Worm (Caenorhabditis elegans) whole organism, L4 larva: Measurements from ENCODE around the gene srx-29.
A peak's percentile ranks its signal among the peaks of the same experiment; 100 is the strongest.

ENCODE experiments used
- D1046.2 ChIP-seq: fragments of 200-800 bp; sonication (Bioruptor generic); IDR thresholded peaks from 2 replicates; pipeline ENCODE4 v1.3.6; 2022; ENCODE audit warnings: missing genetic modification characterization, missing compliant biosample characterization
- F10B5.3 ChIP-seq: sonication (generic microtip); optimal IDR thresholded peaks from 2 replicates; lab custom pipeline; 2016; ENCODE audit warnings: mild to moderate bottlenecking, missing genetic modification characterization, missing compliant biosample characterization
- F37D6.2 ChIP-seq: sonication (generic microtip); optimal IDR thresholded peaks from 2 replicates; lab custom pipeline; 2016; ENCODE audit warnings: mild to moderate bottlenecking, missing genetic modification characterization, missing compliant biosample characterization
- F44E2.7 ChIP-seq: fragments of 200-800 bp; sonication (Bioruptor generic); IDR thresholded peaks from 2 replicates; pipeline ENCODE4 v2.1.2; 2022; ENCODE audit warnings: missing genetic modification characterization, missing compliant biosample characterization
- R02D3.7 ChIP-seq: fragments of 150-350 bp; sonication (generic microtip); optimal IDR thresholded peaks from 3 replicates; lab custom pipeline; 2014; ENCODE audit warnings: missing biosample characterization, missing genetic modification characterization
- T20F7.1 ChIP-seq: fragments of 200-800 bp; sonication (Bioruptor generic); optimal IDR thresholded peaks from 2 replicates; lab custom pipeline; 2018; ENCODE audit warnings: mild to moderate bottlenecking, missing genetic modification characterization, missing compliant biosample characterization
- Y105C5A.15 ChIP-seq: fragments of 200-800 bp; sonication (Bioruptor generic); IDR thresholded peaks from 2 replicates; pipeline ENCODE4 v1.3.6; 2022; ENCODE audit warnings: missing genetic modification characterization, missing compliant biosample characterization
- Y75B8A.6 ChIP-seq: fragments of 200-800 bp; sonication (Bioruptor generic); IDR thresholded peaks from 2 replicates; pipeline ENCODE4 v1.3.6; 2022; ENCODE audit warnings: missing genetic modification reagents, missing genetic modification characterization, missing compliant biosample characterization
- ZK337.2 ChIP-seq: fragments of 200-800 bp; sonication (Bioruptor generic); IDR thresholded peaks from 2 replicates; pipeline ENCODE4 v1.3.6; 2022; ENCODE audit warnings: missing genetic modification reagents, missing genetic modification characterization, missing compliant biosample characterization
- ama-1 ChIP-seq: fragments of 150-350 bp; optimal IDR thresholded peaks from 2 replicates; lab custom pipeline; 2014; ENCODE audit warnings: inconsistent platforms, mixed read lengths
- arid-1 ChIP-seq: fragments of 200-800 bp; sonication (Bioruptor generic); conservative IDR thresholded peaks from 2 replicates; pipeline ENCODE4 v1.3.6; 2022; ENCODE audit warnings: missing genetic modification reagents, missing genetic modification characterization, missing compliant biosample characterization
- ceh-20 ChIP-seq: fragments of 200-800 bp; sonication (Bioruptor generic); IDR thresholded peaks from 2 replicates; pipeline ENCODE4 v1.3.6; 2022; ENCODE audit warnings: missing genetic modification reagents, missing genetic modification characterization, missing compliant biosample characterization
- ceh-32 ChIP-seq: sonication (generic microtip); optimal IDR thresholded peaks from 2 replicates; lab custom pipeline; 2016; ENCODE audit warnings: mild to moderate bottlenecking, missing genetic modification characterization, missing compliant biosample characterization; ENCODE audit not compliant: poor library complexity
- ceh-44 ChIP-seq: fragments of 200-800 bp; sonication (Bioruptor generic); IDR thresholded peaks from 2 replicates; pipeline ENCODE4 v1.3.6; 2022; ENCODE audit warnings: missing genetic modification reagents, missing genetic modification characterization, missing compliant biosample characterization
- ces-1 ChIP-seq: fragments of 150-350 bp; sonication (generic microtip); optimal IDR thresholded peaks from 4 replicates; lab custom pipeline; 2014; ENCODE audit warnings: missing biosample characterization, missing genetic modification reagents, missing genetic modification characterization
- daf-16 ChIP-seq, 3 experiments: sonication (generic microtip); optimal IDR thresholded peaks; 2 replicates each; lab custom pipeline; 2016 to 2017; ENCODE audit warnings: missing genetic modification characterization in 3 of 3, missing genetic modification reagents in 3 of 3, mild to moderate bottlenecking in 2 of 3, missing compliant biosample characterization in 2 of 3, missing biosample characterization in 1 of 3, moderate library complexity in 1 of 3
- daf-19 ChIP-seq: fragments of 200-800 bp; sonication (Bioruptor generic); conservative IDR thresholded peaks from 2 replicates; pipeline ENCODE4 v1.3.6; 2022; ENCODE audit warnings: missing genetic modification characterization, missing compliant biosample characterization
- daf-8 ChIP-seq: fragments of 200-800 bp; sonication (Bioruptor generic); IDR thresholded peaks from 2 replicates; pipeline ENCODE4 v1.3.6; 2022; ENCODE audit warnings: missing genetic modification characterization, missing compliant biosample characterization
- dmd-9 ChIP-seq: fragments of 200-800 bp; sonication (Bioruptor generic); IDR thresholded peaks from 2 replicates; pipeline ENCODE4 v1.3.6; 2022; ENCODE audit warnings: missing genetic modification reagents, missing genetic modification characterization, missing compliant biosample characterization
- duxl-1 ChIP-seq: sonication (generic microtip); optimal IDR thresholded peaks from 2 replicates; lab custom pipeline; 2016; ENCODE audit warnings: mild to moderate bottlenecking, missing genetic modification characterization, moderate library complexity, missing compliant biosample characterization; ENCODE audit not compliant: poor library complexity
- egl-43 ChIP-seq: fragments of 200-800 bp; sonication (Bioruptor generic); IDR thresholded peaks from 2 replicates; pipeline ENCODE4 v1.3.6; 2022; ENCODE audit warnings: missing genetic modification reagents, missing genetic modification characterization, missing compliant biosample characterization
- fos-1 ChIP-seq: fragments of 150-350 bp; optimal IDR thresholded peaks from 2 replicates; lab custom pipeline; 2014; ENCODE audit warnings: missing biosample characterization, missing genetic modification characterization
- hif-1 ChIP-seq, 2 experiments: sonication (generic microtip); optimal IDR thresholded peaks; 2 replicates each; lab custom pipeline; 2016 to 2017; ENCODE audit warnings: missing compliant biosample characterization in 2 of 2, missing genetic modification characterization in 2 of 2, missing genetic modification reagents in 2 of 2, missing genotype in 2 of 2, mild to moderate bottlenecking in 1 of 2
- hlh-30 ChIP-seq: sonication (generic microtip); optimal IDR thresholded peaks from 2 replicates; lab custom pipeline; 2017; ENCODE audit warnings: antibody characterized with exemption, mild to moderate bottlenecking, missing genetic modification characterization, missing compliant biosample characterization; ENCODE audit not compliant: insufficient read depth
- lim-7 ChIP-seq: fragments of 200-800 bp; sonication (Bioruptor generic); IDR thresholded peaks from 2 replicates; pipeline ENCODE4 v1.3.6; 2022; ENCODE audit warnings: missing genetic modification characterization, missing compliant biosample characterization
- lin-13 ChIP-seq: fragments of 150-350 bp; optimal IDR thresholded peaks from 2 replicates; lab custom pipeline; 2014; ENCODE audit warnings: missing biosample characterization, missing genetic modification reagents, missing genetic modification characterization
- lin-15B ChIP-seq: fragments of 150-350 bp; sonication (generic microtip); optimal IDR thresholded peaks from 3 replicates; lab custom pipeline; 2014; ENCODE audit warnings: missing biosample characterization, missing genetic modification characterization
- lin-29 ChIP-seq: fragments of 200-800 bp; sonication (Bioruptor generic); IDR thresholded peaks from 2 replicates; pipeline ENCODE4 v1.3.6; 2022; ENCODE audit warnings: missing genetic modification reagents, missing genetic modification characterization, missing compliant biosample characterization
- lin-38 ChIP-seq: fragments of 200-800 bp; sonication (Bioruptor generic); IDR thresholded peaks from 2 replicates; pipeline ENCODE4 v1.3.6; 2022; ENCODE audit warnings: missing genetic modification reagents, missing genetic modification characterization, missing compliant biosample characterization
- lin-39 ChIP-seq: fragments of 150-350 bp; optimal IDR thresholded peaks from 2 replicates; lab custom pipeline; 2014; ENCODE audit warnings: missing biosample characterization, missing genetic modification reagents, missing genetic modification characterization
- lsy-2 ChIP-seq, 2 experiments: fragments of 150-350 bp in 1 of 2; sonication (generic microtip) in 1 of 2; optimal IDR thresholded peaks; 2 replicates each; lab custom pipeline; 2014 to 2017; ENCODE audit warnings: missing biosample characterization in 2 of 2, missing genetic modification characterization in 2 of 2
- mdl-1 ChIP-seq, 2 experiments: fragments of 150-350 bp in 1 of 2; sonication (generic microtip) in 1 of 2; optimal IDR thresholded peaks; 2 replicates each; lab custom pipeline; 2014 to 2017; ENCODE audit warnings: missing biosample characterization in 2 of 2, missing genetic modification characterization in 2 of 2
- mdt-29 ChIP-seq: fragments of 200-800 bp; sonication (Bioruptor generic); IDR thresholded peaks from 2 replicates; pipeline ENCODE4 v1.3.6; 2022; ENCODE audit warnings: missing genetic modification reagents, missing genetic modification characterization, missing compliant biosample characterization
- mes-2 ChIP-seq: sonication (generic microtip); optimal IDR thresholded peaks from 2 replicates; lab custom pipeline; 2016; ENCODE audit warnings: missing genotype, mild to moderate bottlenecking, missing genetic modification characterization, missing compliant biosample characterization; ENCODE audit not compliant: poor library complexity, severe bottlenecking
- nhr-102 ChIP-seq: sonication (generic microtip); optimal IDR thresholded peaks from 2 replicates; lab custom pipeline; 2016; ENCODE audit warnings: mild to moderate bottlenecking, missing genetic modification characterization, moderate library complexity, missing compliant biosample characterization
- nhr-111 ChIP-seq: fragments of 200-800 bp; sonication (Bioruptor generic); optimal IDR thresholded peaks from 2 replicates; lab custom pipeline; 2018; ENCODE audit warnings: mild to moderate bottlenecking, missing genetic modification characterization, missing compliant biosample characterization
- nhr-48 ChIP-seq: sonication (generic microtip); optimal IDR thresholded peaks from 2 replicates; lab custom pipeline; 2016; ENCODE audit warnings: mild to moderate bottlenecking, missing genetic modification characterization, missing compliant biosample characterization
- nhr-77 ChIP-seq: fragments of 150-350 bp; optimal IDR thresholded peaks from 2 replicates; lab custom pipeline; 2014; ENCODE audit warnings: missing biosample characterization, missing genetic modification characterization
- php-3 ChIP-seq: fragments of 200-800 bp; sonication (Bioruptor generic); IDR thresholded peaks from 2 replicates; pipeline ENCODE4 v1.3.6; 2022; ENCODE audit warnings: missing genetic modification reagents, missing genetic modification characterization, missing compliant biosample characterization
- rbr-2 ChIP-seq: sonication (generic microtip); optimal IDR thresholded peaks from 2 replicates; lab custom pipeline; 2016; ENCODE audit warnings: missing genotype, missing genetic modification characterization, missing compliant biosample characterization
- set-16 ChIP-seq: fragments of 200-800 bp; sonication (Bioruptor generic); IDR thresholded peaks from 2 replicates; pipeline ENCODE4 v1.3.6; 2022; ENCODE audit warnings: missing genetic modification reagents, missing genetic modification characterization, missing compliant biosample characterization
- snpc-1.2 ChIP-seq: fragments of 200-800 bp; sonication (Bioruptor generic); IDR thresholded peaks from 2 replicates; pipeline ENCODE4 v1.3.6; 2022; ENCODE audit warnings: missing genetic modification reagents, missing genetic modification characterization, missing compliant biosample characterization
- snpc-4 ChIP-seq: fragments of 150-350 bp; optimal IDR thresholded peaks from 2 replicates; lab custom pipeline; 2014; ENCODE audit warnings: missing biosample characterization, missing genetic modification characterization
- spr-1 ChIP-seq: sonication (generic microtip); optimal IDR thresholded peaks from 2 replicates; lab custom pipeline; 2016; ENCODE audit warnings: mild to moderate bottlenecking, missing genetic modification characterization, missing compliant biosample characterization
- tag-97 ChIP-seq: fragments of 200-800 bp; sonication (Bioruptor generic); IDR thresholded peaks from 2 replicates; pipeline ENCODE4 v1.3.6; 2022; ENCODE audit warnings: missing genetic modification characterization, missing compliant biosample characterization
- tra-1 ChIP-seq: fragments of 200-800 bp; sonication (Bioruptor generic); IDR thresholded peaks from 2 replicates; pipeline ENCODE4 v1.3.6; 2022; ENCODE audit warnings: missing genetic modification reagents, missing genetic modification characterization, missing compliant biosample characterization
- unc-130 ChIP-seq: sonication (generic microtip); optimal IDR thresholded peaks from 2 replicates; lab custom pipeline; 2016; ENCODE audit warnings: missing genetic modification reagents, missing genetic modification characterization, missing compliant biosample characterization
- unc-39 ChIP-seq: sonication (generic microtip); optimal IDR thresholded peaks from 2 replicates; lab custom pipeline; 2017; ENCODE audit warnings: missing biosample characterization, missing genetic modification characterization
- vab-7 ChIP-seq: fragments of 200-800 bp; sonication (Bioruptor generic); IDR thresholded peaks from 2 replicates; pipeline ENCODE4 v1.3.6; 2022; ENCODE audit warnings: missing genetic modification reagents, missing genetic modification characterization, missing compliant biosample characterization
- zip-2 ChIP-seq: fragments of 150-350 bp; optimal IDR thresholded peaks from 2 replicates; lab custom pipeline; 2014; ENCODE audit warnings: missing biosample characterization, missing genetic modification characterization

The srx-29 gene

ce11 chrV:15664053-15664661 is 33.8 kb downstream of the srx-29 start (continued):
- TF ChIP-seq fos-1 (tag; lab: Kevin White, UChicago) (no peak), hif-1 (tag; optimal IDR thresholded peaks at IDR 0.05; lab: Kevin White, UChicago) (peak in 1 of 2 experiments; percentile 26), php-3 (GFP tag; lab: Robert Waterston, UW) (no peak), mes-2 (tag; lab: Kevin White, UChicago) (peak; percentile 42), lin-15B (no peak), F44E2.7 (no peak), lin-39 (tag; lab: Kevin White, UChicago) (no peak), ces-1 (GFP tag; lab: Kevin White, UChicago) (no peak), lin-13 (GFP tag; lab: Kevin White, UChicago) (no peak), ceh-20 (GFP tag; lab: Robert Waterston, UW) (no peak), ZK337.2 (no peak), unc-130 (no peak), lim-7 (GFP tag; lab: Robert Waterston, UW) (no peak), daf-16 (GFP tag; optimal IDR thresholded peaks at IDR 0.05; lab: Kevin White, UChicago) (no peak), daf-16 (tag; optimal IDR thresholded peaks at IDR 0.05; lab: Kevin White, UChicago) (peak; percentile 30), F37D6.2 (tag; lab: Kevin White, UChicago) (no peak), R02D3.7 (tag; lab: Kevin White, UChicago) (no peak), set-16 (GFP tag; lab: Robert Waterston, UW) (no peak), spr-1 (tag; lab: Kevin White, UChicago) (no peak), hlh-30 (tag; lab: Kevin White, UChicago) (peak; percentile 73), ama-1 (no peak), daf-19 (GFP tag; lab: Robert Waterston, UW) (no peak), ceh-32 (tag; lab: Kevin White, UChicago) (no peak), daf-8 (GFP tag; lab: Robert Waterston, UW) (no peak), unc-39 (no peak), arid-1 (no peak), nhr-102 (tag; lab: Kevin White, UChicago) (no peak), duxl-1 (no peak), ceh-44 (GFP tag; lab: Robert Waterston, UW) (no peak), Y75B8A.6 (no peak), mdl-1 (tag; optimal IDR thresholded peaks at IDR 0.05; lab: Kevin White, UChicago) (peak in 1 of 2 experiments; percentile 36), nhr-77 (tag; lab: Kevin White, UChicago) (peak; percentile 44), rbr-2 (tag; lab: Kevin White, UChicago) (no peak), egl-43 (0 out of 2 replicates have a peak, but pooled peaks have one; percentile 35), snpc-4 (tag; lab: Kevin White, UChicago) (no peak), nhr-48 (tag; lab: Kevin White, UChicago) (peak; percentile 13), T20F7.1 (peak; percentile 38), nhr-111 (GFP tag; lab: Kevin White, UChicago) (no peak), mdt-29 (GFP tag; lab: Robert Waterston, UW) (no peak), Y105C5A.15 (no peak), dmd-9 (no peak), tra-1 (GFP tag; lab: Robert Waterston, UW) (no peak), tag-97 (GFP tag; lab: Robert Waterston, UW) (no peak), vab-7 (GFP tag; lab: Robert Waterston, UW) (no peak), lin-38 (GFP tag; lab: Robert Waterston, UW) (no peak), lin-29 (no peak), D1046.2 (GFP tag; lab: Robert Waterston, UW) (no peak), lsy-2 (tag; optimal IDR thresholded peaks at IDR 0.05; lab: Kevin White, UChicago) (peak in 1 of 2 experiments; percentile 42), F10B5.3 (no peak), snpc-1.2 (GFP tag; lab: Robert Waterston, UW) (no peak), zip-2 (no peak)
